Worm (Caenorhabditis elegans): ENCODE measurements around the gene chat-1.

chat-1 gene

DNA sequence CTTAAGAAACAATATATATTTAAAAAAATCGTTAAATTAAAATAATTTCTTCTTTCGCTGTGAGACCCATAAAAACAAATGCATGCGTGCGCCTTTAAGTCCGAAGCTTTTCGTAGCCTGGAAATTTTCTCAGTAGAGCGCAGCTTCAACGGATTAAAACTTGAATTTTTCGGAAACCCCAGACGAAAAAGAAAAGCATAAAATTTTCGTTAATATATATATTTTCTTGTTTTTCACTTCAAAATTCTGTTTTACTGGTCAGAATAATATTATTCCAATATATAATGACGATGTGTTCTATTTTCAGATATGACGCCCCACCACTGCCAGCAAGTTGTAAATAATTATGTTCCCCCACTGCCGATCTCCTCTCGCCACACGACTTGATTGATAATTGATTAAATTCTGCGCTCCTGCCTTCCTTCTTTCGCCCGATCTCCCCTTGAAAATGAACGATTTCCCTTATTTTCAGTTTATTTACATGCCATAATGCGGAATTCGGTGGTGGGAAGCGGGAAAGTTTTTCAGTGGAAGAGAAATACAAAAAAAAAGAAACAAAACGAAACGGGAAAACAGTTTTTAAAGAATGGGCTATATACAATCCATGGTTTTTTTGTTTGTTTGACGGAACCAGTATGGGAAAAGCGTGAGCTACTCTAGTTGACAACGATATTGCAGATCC lies 21.1 kb downstream of the chat-1 start (continued):
- TF ChIP-seq madf-3 (GFP tag; IDR thresholded peaks at IDR 0.05) (peak; percentile 63; the same call in 1 of the 2 replicates), him-1 (tag; optimal IDR thresholded peaks at IDR 0.05) (peak; percentile 48), ceh-79 (tag; optimal IDR thresholded peaks at IDR 0.05) (peak; percentile 86), attf-5 (GFP tag; optimal IDR thresholded peaks at IDR 0.05) (peak; percentile 67), ekl-4 (GFP tag; IDR thresholded peaks at IDR 0.05) (no peak), pbrm-1 (GFP tag; IDR thresholded peaks at IDR 0.05) (no peak; the same call in 1 of the 2 replicates), tbx-9 (tag; optimal IDR thresholded peaks at IDR 0.05; ENCODE audit: borderline replicate concordance) (no peak), F33H1.4 (GFP tag; IDR thresholded peaks at IDR 0.05) (peak; percentile 85), F39B2.1 (GFP tag; IDR thresholded peaks at IDR 0.05) (no peak), sptf-2 (GFP tag; optimal IDR thresholded peaks at IDR 0.05) (no peak), nhr-80 (tag; optimal IDR thresholded peaks at IDR 0.05) (no peak), lin-40 (tag; optimal IDR thresholded peaks at IDR 0.05) (peak; percentile 65), hmg-20 (GFP tag; IDR thresholded peaks at IDR 0.05) (no peak), attf-6 (GFP tag; IDR thresholded peaks at IDR 0.05) (no peak), nhr-120 (GFP tag; IDR thresholded peaks at IDR 0.05) (no peak; the same call in 1 of the 2 replicates), ztf-6 (GFP tag; IDR thresholded peaks at IDR 0.05) (no peak; the same call in 1 of the 2 replicates), Y53F4B.3 (GFP tag; IDR thresholded peaks at IDR 0.05) (no peak), ztf-26 (tag; optimal IDR thresholded peaks at IDR 0.05) (peak; percentile 82), cebp-1 (GFP tag; IDR thresholded peaks at IDR 0.05) (peak; percentile 42; the same call in 1 of the 2 replicates), cebp-1 (tag; optimal IDR thresholded peaks at IDR 0.05) (peak; percentile 81), zfh-2 (GFP tag; conservative IDR thresholded peaks at IDR 0.05) (no peak), aptf-3 (GFP tag; IDR thresholded peaks at IDR 0.05) (no peak), sdz-38 (tag; optimal IDR thresholded peaks at IDR 0.05) (no peak), ceh-100 (GFP tag; IDR thresholded peaks at IDR 0.05) (no peak), snpc-1.3 (tag; optimal IDR thresholded peaks at IDR 0.05; ENCODE audit: insufficient read depth) (no peak), C06A6.2 (GFP tag; conservative IDR thresholded peaks at IDR 0.05) (0 out of 2 replicates have a peak, but pooled peaks have one; percentile 21), hlh-12 (tag; optimal IDR thresholded peaks at IDR 0.05) (no peak), somi-1 (GFP tag; optimal IDR thresholded peaks at IDR 0.05) (peak; percentile 73), bed-2 (GFP tag; IDR thresholded peaks at IDR 0.05) (no peak), bed-1 (GFP tag; IDR thresholded peaks at IDR 0.05) (0 out of 2 replicates have a peak, but pooled peaks have one; percentile 3), Y56A3A.18 (GFP tag; IDR thresholded peaks at IDR 0.05) (no peak; the same call in 1 of the 2 replicates), lin-35 (GFP tag; optimal IDR thresholded peaks at IDR 0.05) (peak in 2 of 3 experiments; percentile 53 to 73), unc-130 (GFP tag; optimal IDR thresholded peaks at IDR 0.05) (no peak), fkh-3 (tag; optimal IDR thresholded peaks at IDR 0.05) (no peak), hlh-26 (GFP tag; conservative IDR thresholded peaks at IDR 0.05) (no peak), ztf-22 (GFP tag; optimal IDR thresholded peaks at IDR 0.05) (no peak), ztf-3 (GFP tag; optimal IDR thresholded peaks at IDR 0.05) (peak; percentile 12), atf-7 (tag; optimal IDR thresholded peaks at IDR 0.05) (peak; percentile 31), let-607 (tag; optimal IDR thresholded peaks at IDR 0.05) (peak; percentile 7 to 43), madf-8 (GFP tag; conservative IDR thresholded peaks at IDR 0.05) (peak; percentile 59), ztf-18 (tag; optimal IDR thresholded peaks at IDR 0.05) (peak; percentile 36), nfya-1 (tag; optimal IDR thresholded peaks at IDR 0.05; ENCODE audit: borderline replicate concordance, insufficient read depth) (no peak), aptf-2 (GFP tag; conservative IDR thresholded peaks at IDR 0.05) (no peak), madf-10 (tag; optimal IDR thresholded peaks at IDR 0.05) (peak; percentile 34), B0261.1 (tag; optimal IDR thresholded peaks at IDR 0.05) (no peak), nhr-179 (tag; optimal IDR thresholded peaks at IDR 0.05) (no peak), tlf-1 (GFP tag; optimal IDR thresholded peaks at IDR 0.05) (peak; percentile 69), egrh-3 (GFP tag; IDR thresholded peaks at IDR 0.05) (peak; percentile 55)

Measured in whole organism, young adult.